Fruit fly (Drosophila melanogaster): ENCODE data around the gene CG8149.

Gene CG8149

DNA sequence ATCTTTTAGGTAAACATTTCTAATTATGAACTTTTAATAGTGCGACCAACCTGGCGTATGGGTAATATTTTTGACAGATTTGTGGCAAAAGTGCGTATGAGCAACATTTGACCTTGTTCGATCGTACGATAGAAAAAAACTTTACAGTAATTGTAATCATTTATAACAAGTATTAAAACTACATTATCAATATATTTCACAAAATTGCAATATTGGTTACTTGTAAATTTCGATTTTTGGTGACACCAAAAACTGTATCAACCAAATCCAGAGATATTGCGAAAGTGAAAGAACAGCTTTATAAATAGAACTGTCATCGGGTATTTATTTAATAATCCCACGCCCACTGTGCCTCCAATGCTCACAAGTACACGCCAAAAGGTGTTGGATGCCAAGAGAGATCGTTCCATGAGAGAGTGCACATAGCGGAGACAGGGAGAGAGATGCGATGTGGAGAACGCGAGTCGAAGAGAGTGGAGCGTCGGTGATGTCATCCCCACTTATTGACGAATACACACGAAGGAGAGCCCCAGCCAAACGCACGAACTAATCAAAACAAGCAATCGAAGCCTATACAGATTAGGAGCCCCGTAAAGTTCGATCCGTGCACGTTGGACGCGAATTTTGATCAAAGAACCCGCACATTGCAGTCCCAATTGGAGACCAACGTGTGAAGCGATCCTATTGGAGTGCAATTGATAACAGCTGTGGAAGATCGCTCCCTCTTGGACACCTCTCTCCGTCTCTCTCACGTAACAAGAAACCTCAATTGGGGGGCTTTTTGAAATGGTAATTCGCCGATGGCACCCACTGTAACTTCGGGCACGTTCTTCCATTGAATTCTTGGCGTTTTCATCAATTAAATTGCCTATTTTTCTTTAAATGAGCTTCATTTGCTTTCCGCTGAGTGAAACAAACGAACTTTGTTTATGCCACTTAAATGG, 29.0 kb downstream of the CG8149 start (continued):
- TF ChIP-seq Lpt (GFP tag; optimal IDR thresholded peaks at IDR 0.05) (peak; percentile 96), topi (GFP tag; optimal IDR thresholded peaks at IDR 0.05) (peak; percentile 98), CG8119 (GFP tag; IDR thresholded peaks at IDR 0.05) (peak; percentile 95), CG34406 (GFP tag; optimal IDR thresholded peaks at IDR 0.05) (peak; percentile 96), Sox102F (GFP tag; optimal IDR thresholded peaks at IDR 0.05) (peak; percentile 97), eg (GFP tag; IDR thresholded peaks at IDR 0.05) (peak; percentile 89), CG15336 (GFP tag; IDR thresholded peaks at IDR 0.05) (peak; percentile 92), acj6 (GFP tag; optimal IDR thresholded peaks at IDR 0.05) (peak; percentile 97), CG3919 (GFP tag; optimal IDR thresholded peaks at IDR 0.05) (peak; percentile 97), CG10669 (GFP tag; optimal IDR thresholded peaks at IDR 0.05) (peak; percentile 95), CG32006 (GFP tag; optimal IDR thresholded peaks at IDR 0.05) (peak; percentile 99), Sox14 (GFP tag; optimal IDR thresholded peaks at IDR 0.05) (peak; percentile 98), CG8632 (GFP tag; optimal IDR thresholded peaks at IDR 0.05) (peak; percentile 96), CG1621 (tag; optimal IDR thresholded peaks at IDR 0.05) (peak; percentile 91), Ets96B (tag; optimal IDR thresholded peaks at IDR 0.05) (peak; percentile 95), CG6792 (GFP tag; optimal IDR thresholded peaks at IDR 0.05) (peak; percentile 97), CG11762 (GFP tag; optimal IDR thresholded peaks at IDR 0.05; ENCODE audit: insufficient read depth) (peak; percentile 96), Sox15 (GFP tag; optimal IDR thresholded peaks at IDR 0.05) (peak; percentile 97), Eip78C (GFP tag) (peak; percentile 100), CG11902 (GFP tag; optimal IDR thresholded peaks at IDR 0.05) (peak; percentile 93), CG10631 (GFP tag; optimal IDR thresholded peaks at IDR 0.05) (peak; percentile 98), Ets21C (GFP tag; optimal IDR thresholded peaks at IDR 0.05) (peak; percentile 95), Hr39 (GFP tag; optimal IDR thresholded peaks at IDR 0.05) (peak; percentile 96), achi (GFP tag; optimal IDR thresholded peaks at IDR 0.05) (peak; percentile 97), OdsH (GFP tag; optimal IDR thresholded peaks at IDR 0.05) (peak; percentile 96), CG9139 (GFP tag; optimal IDR thresholded peaks at IDR 0.05) (peak; percentile 93), Eip75B (GFP tag; optimal IDR thresholded peaks at IDR 0.05) (peak; percentile 99), CG8319 (GFP tag; optimal IDR thresholded peaks at IDR 0.05) (peak; percentile 94), Hr4 (GFP tag; optimal IDR thresholded peaks at IDR 0.05) (peak; percentile 98), CG6808 (GFP tag; optimal IDR thresholded peaks at IDR 0.05) (peak; percentile 97), dsx (GFP tag; optimal IDR thresholded peaks at IDR 0.05; ENCODE audit: poor library complexity, severe bottlenecking) (peak; percentile 84), Blimp-1 (GFP tag; optimal IDR thresholded peaks at IDR 0.05) (peak; percentile 92), CG16779 (tag; optimal IDR thresholded peaks at IDR 0.05) (peak; percentile 95), Smox (GFP tag; optimal IDR thresholded peaks at IDR 0.05) (peak; percentile 97), pdm3 (GFP tag; optimal IDR thresholded peaks at IDR 0.05) (peak; percentile 97), CG4318 (GFP tag; optimal IDR thresholded peaks at IDR 0.05) (peak; percentile 98), CG31627 (GFP tag; optimal IDR thresholded peaks at IDR 0.05) (peak; percentile 96), CG11294 (GFP tag; IDR thresholded peaks at IDR 0.05) (peak; percentile 88), Hr38 (GFP tag; optimal IDR thresholded peaks at IDR 0.05) (no peak)

DNA sequence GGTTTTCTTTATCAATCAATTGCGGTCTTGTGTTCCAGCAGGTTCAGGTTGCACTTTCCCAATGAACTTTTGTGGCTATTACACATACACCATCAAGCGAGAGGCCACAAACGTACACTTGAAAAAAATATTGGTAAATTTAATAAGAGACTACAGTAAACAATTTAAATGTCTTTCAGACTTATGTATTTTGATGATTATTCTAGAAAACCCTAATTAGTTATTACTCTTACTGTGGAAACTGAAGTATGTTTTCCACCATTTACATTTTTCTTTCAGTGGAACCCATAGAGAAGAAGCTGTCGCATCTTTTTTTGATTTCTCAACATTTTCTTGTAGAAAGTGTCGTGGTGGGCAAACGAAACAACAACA, 29.7 kb downstream of the CG8149 start:
- peak; percentile 90 for TF ChIP-seq svp (GFP tag)
- peak; percentile 69 to 92 for TF ChIP-seq salr (GFP tag; optimal IDR thresholded peaks at IDR 0.05)
- peak; percentile 91 for TF ChIP-seq CG10631 (GFP tag; optimal IDR thresholded peaks at IDR 0.05)
- peak; percentile 89 for TF ChIP-seq Gug (GFP tag; IDR thresholded peaks at IDR 0.05)
- peak; percentile 91 for TF ChIP-seq net (GFP tag; optimal IDR thresholded peaks at IDR 0.05)
- TF ChIP-seq Lpt (GFP tag; optimal IDR thresholded peaks at IDR 0.05) = peak; percentile 88
- TF ChIP-seq Eip78C (GFP tag) = peak; percentile 97
- TF ChIP-seq Sox102F (GFP tag; optimal IDR thresholded peaks at IDR 0.05) = peak; percentile 90
- peak; percentile 94 for TF ChIP-seq eg (GFP tag; IDR thresholded peaks at IDR 0.05)
- peak; percentile 86 for TF ChIP-seq CG6792 (GFP tag; optimal IDR thresholded peaks at IDR 0.05)
- TF ChIP-seq Eip75B (GFP tag; optimal IDR thresholded peaks at IDR 0.05) = peak; percentile 87
- peak; percentile 84 for TF ChIP-seq CG10669 (GFP tag; optimal IDR thresholded peaks at IDR 0.05)
- peak; percentile 79 for TF ChIP-seq spab (GFP tag; optimal IDR thresholded peaks at IDR 0.05)
- TF ChIP-seq OdsH (GFP tag; optimal IDR thresholded peaks at IDR 0.05) = peak; percentile 93
- peak; percentile 74 for TF ChIP-seq dac (GFP tag; optimal IDR thresholded peaks at IDR 0.05)
- TF ChIP-seq CG6163 (GFP tag; IDR thresholded peaks at IDR 0.05) = no peak; the same call in none of the 3 replicates
- no peak for TF ChIP-seq vri (GFP tag; optimal IDR thresholded peaks at IDR 0.05)
- peak; percentile 83 for TF ChIP-seq CG8319 (GFP tag; optimal IDR thresholded peaks at IDR 0.05)
- TF ChIP-seq CG32006 (GFP tag; optimal IDR thresholded peaks at IDR 0.05) = peak; percentile 95
- TF ChIP-seq CG6276 (GFP tag; optimal IDR thresholded peaks at IDR 0.05) = peak; percentile 86
- no peak for TF ChIP-seq Eip93F (GFP tag; optimal IDR thresholded peaks at IDR 0.05)
- no peak for TF ChIP-seq CG6808 (GFP tag; optimal IDR thresholded peaks at IDR 0.05)

All from whole organism, prepupa.